Worm (Caenorhabditis elegans) whole organism, late embryonic: Measurements from ENCODE around the gene sto-1.

Source experiments
- C08G9.2 ChIP-seq: sonication (generic microtip); optimal IDR thresholded peaks from 2 replicates; lab custom pipeline; 2016; ENCODE audit warnings: mild to moderate bottlenecking, missing genetic modification characterization, moderate library complexity, missing compliant biosample characterization
- C38D4.7 ChIP-seq: fragments of 200-800 bp; sonication (Bioruptor generic); optimal IDR thresholded peaks from 2 replicates; lab custom pipeline; 2018; ENCODE audit warnings: mild to moderate bottlenecking, missing genetic modification characterization, moderate library complexity, missing compliant biosample characterization
- F13H6.1 ChIP-seq: sonication (generic microtip); optimal IDR thresholded peaks from 2 replicates; lab custom pipeline; 2016; ENCODE audit warnings: missing genetic modification characterization, missing compliant biosample characterization
- K02D7.2 ChIP-seq: sonication (generic microtip); optimal IDR thresholded peaks from 2 replicates; lab custom pipeline; 2017; ENCODE audit warnings: mild to moderate bottlenecking, missing genetic modification characterization, missing compliant biosample characterization
- T23F11.4 ChIP-seq: fragments of 200-800 bp; sonication (Bioruptor generic); optimal IDR thresholded peaks from 2 replicates; lab custom pipeline; 2018; ENCODE audit warnings: mild to moderate bottlenecking, missing genetic modification characterization, missing compliant biosample characterization
- Y22D7AL.16 ChIP-seq: sonication (generic microtip); optimal IDR thresholded peaks from 2 replicates; lab custom pipeline; 2016; ENCODE audit warnings: missing genetic modification characterization, missing compliant biosample characterization
- ceh-14 ChIP-seq: sonication (generic microtip); optimal IDR thresholded peaks from 2 replicates; lab custom pipeline; 2016; ENCODE audit warnings: missing genotype, missing genetic modification characterization, missing compliant biosample characterization
- ceh-19 ChIP-seq: fragments of 200-800 bp; sonication (Bioruptor generic); optimal IDR thresholded peaks from 2 replicates; lab custom pipeline; 2018; ENCODE audit warnings: mild to moderate bottlenecking, missing genetic modification characterization, missing compliant biosample characterization
- ceh-2 ChIP-seq: sonication (generic microtip); optimal IDR thresholded peaks from 2 replicates; lab custom pipeline; 2016; ENCODE audit warnings: missing genotype, missing genetic modification characterization, missing compliant biosample characterization
- ceh-31 ChIP-seq: sonication (generic microtip); optimal IDR thresholded peaks from 2 replicates; lab custom pipeline; 2016; ENCODE audit warnings: missing genetic modification characterization, missing compliant biosample characterization
- ceh-34 ChIP-seq: sonication (generic microtip); optimal IDR thresholded peaks from 2 replicates; lab custom pipeline; 2016; ENCODE audit warnings: mild to moderate bottlenecking, missing genetic modification characterization, missing compliant biosample characterization
- ceh-45 ChIP-seq: fragments of 200-800 bp; sonication (Bioruptor generic); IDR thresholded peaks from 2 replicates; pipeline ENCODE4 v1.3.6; 2022; ENCODE audit warnings: missing genetic modification reagents, missing genetic modification characterization, missing compliant biosample characterization
- ceh-6 ChIP-seq: fragments of 200-800 bp; sonication (Bioruptor generic); optimal IDR thresholded peaks from 2 replicates; lab custom pipeline; 2018; ENCODE audit warnings: mild to moderate bottlenecking, missing genetic modification characterization, missing compliant biosample characterization
- che-1 ChIP-seq: sonication (generic microtip); optimal IDR thresholded peaks from 2 replicates; lab custom pipeline; 2016; ENCODE audit warnings: mild to moderate bottlenecking, missing genetic modification characterization, missing compliant biosample characterization
- elt-2 ChIP-seq: sonication (generic microtip); optimal IDR thresholded peaks from 2 replicates; lab custom pipeline; 2016; ENCODE audit warnings: missing genetic modification reagents, missing genetic modification characterization, missing compliant biosample characterization
- elt-4 ChIP-seq: sonication (generic microtip); optimal IDR thresholded peaks from 2 replicates; lab custom pipeline; 2016; ENCODE audit warnings: missing genetic modification characterization, missing compliant biosample characterization
- ets-4 ChIP-seq: sonication (generic microtip); optimal IDR thresholded peaks from 2 replicates; lab custom pipeline; 2016; ENCODE audit warnings: missing genetic modification characterization, missing compliant biosample characterization
- fax-1 ChIP-seq: sonication (generic microtip); optimal IDR thresholded peaks from 2 replicates; lab custom pipeline; 2016; ENCODE audit warnings: missing genotype, missing genetic modification characterization, missing compliant biosample characterization
- fkh-6 ChIP-seq: sonication (generic microtip); optimal IDR thresholded peaks from 2 replicates; lab custom pipeline; 2016; ENCODE audit warnings: missing genetic modification characterization, missing compliant biosample characterization
- gmeb-2 ChIP-seq: sonication (generic microtip); optimal IDR thresholded peaks from 2 replicates; lab custom pipeline; 2016; ENCODE audit warnings: missing genetic modification characterization, inconsistent platforms, missing compliant biosample characterization
- hlh-13 ChIP-seq: fragments of 200-800 bp; sonication (Bioruptor generic); optimal IDR thresholded peaks from 2 replicates; lab custom pipeline; 2018; ENCODE audit warnings: mild to moderate bottlenecking, missing genetic modification characterization, missing compliant biosample characterization
- hlh-15 ChIP-seq: sonication (generic microtip); optimal IDR thresholded peaks from 2 replicates; lab custom pipeline; 2016; ENCODE audit warnings: missing genetic modification characterization, missing compliant biosample characterization
- hlh-30 ChIP-seq: sonication (generic microtip); optimal IDR thresholded peaks from 2 replicates; lab custom pipeline; 2017; ENCODE audit warnings: antibody characterized with exemption, missing genetic modification characterization, missing compliant biosample characterization; ENCODE audit not compliant: insufficient read depth
- hlh-6 ChIP-seq: sonication (generic microtip); optimal IDR thresholded peaks from 2 replicates; lab custom pipeline; 2016; ENCODE audit warnings: missing genotype, missing genetic modification characterization, missing compliant biosample characterization
- hlh-8 ChIP-seq: sonication (generic microtip); optimal IDR thresholded peaks from 2 replicates; lab custom pipeline; 2016; ENCODE audit warnings: missing genotype, missing genetic modification characterization, missing compliant biosample characterization
- madf-2 ChIP-seq: sonication (generic microtip); optimal IDR thresholded peaks from 2 replicates; lab custom pipeline; 2017; ENCODE audit warnings: missing genetic modification characterization, missing compliant biosample characterization
- nfya-1 ChIP-seq: sonication (generic microtip); optimal IDR thresholded peaks from 2 replicates; lab custom pipeline; 2017; ENCODE audit warnings: missing genetic modification characterization, mild to moderate bottlenecking, missing compliant biosample characterization, antibody characterized with exemption, moderate library complexity
- odd-2 ChIP-seq: sonication (generic microtip); optimal IDR thresholded peaks from 2 replicates; lab custom pipeline; 2017; ENCODE audit warnings: antibody characterized with exemption, mild to moderate bottlenecking, missing genetic modification characterization, missing compliant biosample characterization
- pag-3 ChIP-seq: sonication (generic microtip); optimal IDR thresholded peaks from 2 replicates; lab custom pipeline; 2016; ENCODE audit warnings: missing compliant biosample characterization, missing genetic modification characterization, borderline replicate concordance
- pqm-1 ChIP-seq: sonication (generic microtip); optimal IDR thresholded peaks from 2 replicates; lab custom pipeline; 2016; ENCODE audit warnings: missing genetic modification characterization, missing compliant biosample characterization
- ref-2 ChIP-seq: sonication (generic microtip); optimal IDR thresholded peaks from 2 replicates; lab custom pipeline; 2016; ENCODE audit warnings: missing genetic modification characterization, missing compliant biosample characterization
- rnt-1 ChIP-seq: sonication (generic microtip); optimal IDR thresholded peaks from 2 replicates; lab custom pipeline; 2016; ENCODE audit warnings: missing genetic modification characterization, missing compliant biosample characterization
- sox-4 ChIP-seq: sonication (generic microtip); optimal IDR thresholded peaks from 2 replicates; lab custom pipeline; 2017; ENCODE audit warnings: mild to moderate bottlenecking, missing genetic modification characterization, inconsistent platforms, missing compliant biosample characterization
- tbx-2 ChIP-seq: sonication (generic microtip); optimal IDR thresholded peaks from 2 replicates; lab custom pipeline; 2016; ENCODE audit warnings: missing genetic modification characterization, missing compliant biosample characterization
- tbx-7 ChIP-seq: sonication (generic microtip); optimal IDR thresholded peaks from 2 replicates; lab custom pipeline; 2016; ENCODE audit warnings: missing genotype, missing genetic modification characterization, missing compliant biosample characterization
- ttx-3 ChIP-seq: sonication (generic microtip); optimal IDR thresholded peaks from 2 replicates; lab custom pipeline; 2016; ENCODE audit warnings: missing genetic modification reagents, missing genetic modification characterization, missing compliant biosample characterization
- unc-42 ChIP-seq: sonication (generic microtip); optimal IDR thresholded peaks from 2 replicates; lab custom pipeline; 2016; ENCODE audit warnings: missing genotype, missing genetic modification characterization, missing compliant biosample characterization
- unc-55 ChIP-seq: sonication (generic microtip); optimal IDR thresholded peaks from 2 replicates; lab custom pipeline; 2017; ENCODE audit warnings: missing biosample characterization, missing genetic modification reagents, missing genetic modification characterization
- zip-5 ChIP-seq: sonication (generic microtip); optimal IDR thresholded peaks from 2 replicates; lab custom pipeline; 2016; ENCODE audit warnings: missing genetic modification characterization, missing compliant biosample characterization
- ztf-16 ChIP-seq: sonication (generic microtip); optimal IDR thresholded peaks from 2 replicates; lab custom pipeline; 2017; ENCODE audit warnings: missing genetic modification characterization, missing compliant biosample characterization

sto-1 gene

ce11 chrX:7565005-7565404, 2.4 kb downstream of the sto-1 start, which contains the start of gene vps-52:
TSS of gene vps-52 (plus strand) at chrX:7565323.
- TF ChIP-seq ztf-16 (tag; lab: Kevin White, UChicago): no peak
- TF ChIP-seq unc-42 (tag; lab: Kevin White, UChicago): no peak
- TF ChIP-seq tbx-2 (tag; lab: Kevin White, UChicago): peak; percentile 4

ce11 chrX:7568684-7569289, 6.2 kb downstream of the sto-1 start:
- TF ChIP-seq fax-1 (no peak), unc-55 (no peak), hlh-13 (GFP tag; lab: Kevin White, UChicago) (no peak), sox-4 (tag; lab: Kevin White, UChicago) (no peak), ztf-16 (tag; lab: Kevin White, UChicago) (no peak), ceh-6 (GFP tag; lab: Kevin White, UChicago) (no peak), elt-4 (tag; lab: Kevin White, UChicago) (no peak), zip-5 (tag; lab: Kevin White, UChicago) (no peak), pqm-1 (tag; lab: Kevin White, UChicago) (no peak), C08G9.2 (tag; lab: Kevin White, UChicago) (no peak), ceh-14 (tag; lab: Kevin White, UChicago) (no peak), rnt-1 (no peak), K02D7.2 (tag; lab: Kevin White, UChicago) (no peak), hlh-30 (tag; lab: Kevin White, UChicago) (no peak), unc-42 (tag; lab: Kevin White, UChicago) (no peak), elt-2 (no peak), ceh-19 (GFP tag; lab: Kevin White, UChicago) (no peak)

ce11 chrX:7569685-7570518, 7.3 kb downstream of the sto-1 start, which contains the start of gene apy-1:
TSS of gene apy-1 (minus strand) at chrX:7569722.
- peak; percentile 54 for TF ChIP-seq tbx-2 (tag; lab: Kevin White, UChicago)
- no peak for TF ChIP-seq elt-4 (tag; lab: Kevin White, UChicago)
- TF ChIP-seq ets-4 (tag; lab: Kevin White, UChicago): peak; percentile 41
- peak; percentile 75 for TF ChIP-seq ceh-31 (tag; lab: Kevin White, UChicago)
- peak; percentile 76 for TF ChIP-seq unc-42 (tag; lab: Kevin White, UChicago)
- TF ChIP-seq odd-2: no peak
- peak; percentile 58 for TF ChIP-seq zip-5 (tag; lab: Kevin White, UChicago)
- no peak for TF ChIP-seq tbx-7 (tag; lab: Kevin White, UChicago)
- peak; percentile 28 for TF ChIP-seq fax-1
- TF ChIP-seq ref-2 (tag; lab: Kevin White, UChicago): peak; percentile 34
- peak; percentile 31 for TF ChIP-seq C08G9.2 (tag; lab: Kevin White, UChicago)
- peak; percentile 79 for TF ChIP-seq elt-2
- no peak for TF ChIP-seq hlh-6 (tag; lab: Kevin White, UChicago)
- TF ChIP-seq hlh-8 (tag; lab: Kevin White, UChicago): peak; percentile 15
- TF ChIP-seq ceh-19 (GFP tag; lab: Kevin White, UChicago): no peak
- TF ChIP-seq ceh-2 (tag; lab: Kevin White, UChicago): peak; percentile 73
- TF ChIP-seq ceh-34 (tag; lab: Kevin White, UChicago): peak; percentile 5
- TF ChIP-seq fkh-6 (tag; lab: Kevin White, UChicago): peak; percentile 23
- no peak for TF ChIP-seq madf-2 (tag; lab: Kevin White, UChicago)

ce11 chrX:7572057-7572456, 9.4 kb downstream of the sto-1 start, which contains the start of gene pcyt-1:
TSS of gene pcyt-1 (plus strand) at chrX:7572357.
- TF ChIP-seq hlh-15 (tag; lab: Kevin White, UChicago) (no peak), tbx-2 (tag; lab: Kevin White, UChicago) (no peak)

- TF ChIP-seq C08G9.2 (tag; lab: Kevin White, UChicago) (no peak), pag-3 (tag; lab: Kevin White, UChicago) (no peak), T23F11.4 (GFP tag; lab: Kevin White, UChicago) (no peak), che-1 (tag; lab: Kevin White, UChicago) (no peak), ceh-45 (GFP tag; lab: Robert Waterston, UW) (no peak), ceh-19 (GFP tag; lab: Kevin White, UChicago) (no peak), F13H6.1 (no peak), hlh-13 (GFP tag; lab: Kevin White, UChicago) (no peak), gmeb-2 (no peak), ttx-3 (tag; lab: Kevin White, UChicago) (no peak), fax-1 (no peak), ceh-31 (tag; lab: Kevin White, UChicago) (no peak), Y22D7AL.16 (tag; lab: Kevin White, UChicago) (no peak), pqm-1 (tag; lab: Kevin White, UChicago) (no peak), nfya-1 (tag; lab: Kevin White, UChicago) (no peak), C38D4.7 (GFP tag; lab: Kevin White, UChicago) (no peak)
These were observed 10.5 kb downstream of the sto-1 start for ce11 chrX:7573172-7573571.
